Worm (Caenorhabditis elegans) whole organism, L1 larva: ENCODE measurements around the gene C50F7.9.

Experiments
- aly-2 ChIP-seq: fragments of 150-350 bp; optimal IDR thresholded peaks from 2 replicates; lab custom pipeline; 2014; ENCODE audit warnings: missing biosample characterization, missing genetic modification characterization
- fkh-10 ChIP-seq: sonication (generic microtip); optimal IDR thresholded peaks from 2 replicates; lab custom pipeline; 2017; ENCODE audit warnings: missing biosample characterization, missing genetic modification reagents, missing genetic modification characterization
- hlh-17 ChIP-seq: fragments of 200-800 bp; sonication (Bioruptor generic); optimal IDR thresholded peaks from 2 replicates; lab custom pipeline; 2018; ENCODE audit warnings: missing genetic modification characterization, mild to moderate bottlenecking, missing compliant biosample characterization, moderate library complexity, borderline replicate concordance
- lir-3 ChIP-seq: sonication (generic microtip); optimal IDR thresholded peaks from 2 replicates; lab custom pipeline; 2016; ENCODE audit warnings: mild to moderate bottlenecking, missing genetic modification characterization, moderate library complexity, missing compliant biosample characterization; ENCODE audit not compliant: poor library complexity
- nhr-28 ChIP-seq: fragments of 150-350 bp; optimal IDR thresholded peaks from 2 replicates; lab custom pipeline; 2014; ENCODE audit warnings: missing biosample characterization, missing genetic modification characterization
- unc-62 ChIP-seq: fragments of 150-350 bp; optimal IDR thresholded peaks from 2 replicates; lab custom pipeline; 2014; ENCODE audit warnings: missing biosample characterization, missing genetic modification reagents, missing genetic modification characterization

- TF ChIP-seq hlh-17 (GFP tag; lab: Kevin White, UChicago) (no peak), aly-2 (tag; lab: Kevin White, UChicago) (no peak), nhr-28 (tag; lab: Kevin White, UChicago) (no peak), unc-62 (GFP tag; lab: Kevin White, UChicago) (no peak), fkh-10 (no peak), lir-3 (tag; lab: Kevin White, UChicago) (no peak)
Observed at ce11 chrIV:7747838-7748237, 16.0 kb upstream of the C50F7.9 start, which contains the start of gene klo-1.
